Worm (Caenorhabditis elegans) whole organism, L1 larva: Measurements from ENCODE around the gene srh-200.

Experiments
- ceh-63 ChIP-seq: fragments of 200-800 bp; sonication (Bioruptor generic); optimal IDR thresholded peaks from 2 replicates; lab custom pipeline; 2018; ENCODE audit warnings: mild to moderate bottlenecking, missing genetic modification characterization, missing compliant biosample characterization
- ceh-8 ChIP-seq: fragments of 200-800 bp; sonication (Bioruptor generic); optimal IDR thresholded peaks from 2 replicates; lab custom pipeline; 2018; ENCODE audit warnings: mild to moderate bottlenecking, missing genetic modification characterization, moderate library complexity, missing compliant biosample characterization
- ceh-82 ChIP-seq, 3 experiments: fragments of 150-350 bp in 1 of 3; sonication (generic microtip) in 2 of 3; optimal IDR thresholded peaks; 2 replicates each; lab custom pipeline; 2014 to 2017; ENCODE audit warnings: missing biosample characterization in 3 of 3, missing genetic modification characterization in 3 of 3
- ets-5 ChIP-seq: fragments of 200-800 bp; sonication (Bioruptor generic); IDR thresholded peaks from 2 replicates; pipeline ENCODE4 v1.3.6; 2022; ENCODE audit warnings: missing genetic modification characterization, missing compliant biosample characterization
- fos-1 ChIP-seq: fragments of 150-350 bp; optimal IDR thresholded peaks from 2 replicates; lab custom pipeline; 2014; ENCODE audit warnings: missing biosample characterization, missing genetic modification characterization
- lin-15B ChIP-seq: fragments of 150-350 bp; sonication (generic microtip); optimal IDR thresholded peaks from 3 replicates; lab custom pipeline; 2014; ENCODE audit warnings: missing biosample characterization, missing genetic modification characterization
- nhr-11 ChIP-seq: fragments of 150-350 bp; optimal IDR thresholded peaks from 2 replicates; lab custom pipeline; 2014; ENCODE audit warnings: missing biosample characterization, missing genetic modification characterization
- pag-3 ChIP-seq: sonication (generic microtip); optimal IDR thresholded peaks from 2 replicates; lab custom pipeline; 2017; ENCODE audit warnings: missing genetic modification characterization, mild to moderate bottlenecking, missing compliant biosample characterization, antibody characterized with exemption, borderline replicate concordance; ENCODE audit not compliant: insufficient read depth
- pqm-1 ChIP-seq: sonication (generic microtip); optimal IDR thresholded peaks from 3 replicates; lab custom pipeline; 2017; ENCODE audit warnings: missing biosample characterization, missing genetic modification characterization
- sptf-1 ChIP-seq: fragments of 150-350 bp; optimal IDR thresholded peaks from 2 replicates; lab custom pipeline; 2014; ENCODE audit warnings: missing biosample characterization, missing genetic modification characterization
- unc-62 ChIP-seq: fragments of 150-350 bp; optimal IDR thresholded peaks from 2 replicates; lab custom pipeline; 2014; ENCODE audit warnings: missing biosample characterization, missing genetic modification reagents, missing genetic modification characterization
- unc-86 ChIP-seq: sonication (generic microtip); optimal IDR thresholded peaks from 2 replicates; lab custom pipeline; 2016; ENCODE audit warnings: missing genetic modification characterization, missing compliant biosample characterization
- ztf-11 ChIP-seq, 2 experiments: sonication (generic microtip); optimal IDR thresholded peaks; 2 replicates each; lab custom pipeline; 2016 to 2017; ENCODE audit warnings: missing genetic modification characterization in 2 of 2, missing biosample characterization in 1 of 2, missing compliant biosample characterization in 1 of 2

DNA sequence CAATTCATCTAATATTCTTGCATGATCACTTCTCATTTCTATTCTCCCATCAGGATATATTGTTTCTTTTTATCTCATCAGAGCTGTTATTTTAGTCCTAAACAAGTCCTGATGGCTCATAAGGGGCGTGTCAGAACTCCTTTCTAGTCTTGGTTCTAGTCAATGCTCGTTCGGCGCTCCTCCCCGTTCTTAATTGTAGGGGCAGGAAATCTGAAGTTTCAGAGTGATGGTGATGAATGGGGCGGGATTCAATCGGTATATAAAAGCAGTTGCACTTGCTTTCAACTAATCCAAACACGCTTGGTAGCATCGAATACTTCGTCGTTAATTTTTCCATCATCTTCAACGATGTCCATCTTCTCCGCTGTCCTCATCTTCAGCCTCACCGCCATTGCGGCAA, 18.8 kb upstream of the srh-200 start, which contains the start of gene C12D5.4:
- TF ChIP-seq lin-15B (tag; lab: Kevin White, UChicago) = no peak
- no peak for TF ChIP-seq ceh-63 (GFP tag; lab: Kevin White, UChicago)
- TF ChIP-seq pqm-1 = no peak
- no peak for TF ChIP-seq fos-1
- TF ChIP-seq nhr-11 (tag; lab: Kevin White, UChicago) = no peak
- no peak for TF ChIP-seq unc-62 (GFP tag; lab: Kevin White, UChicago)
- no peak for TF ChIP-seq sptf-1
- no peak for TF ChIP-seq ets-5 (GFP tag; lab: Robert Waterston, UW)
- TF ChIP-seq ceh-8 (GFP tag; lab: Kevin White, UChicago) = no peak
- TF ChIP-seq ztf-11 (tag; optimal IDR thresholded peaks at IDR 0.05; lab: Kevin White, UChicago) = no peak
- no peak for TF ChIP-seq pag-3
- no peak for TF ChIP-seq unc-86 (tag; lab: Kevin White, UChicago)
- TF ChIP-seq ceh-82 (tag; optimal IDR thresholded peaks at IDR 0.05; lab: Kevin White, UChicago) = no peak
